Fruit fly (Drosophila melanogaster) whole organism, embryonic: ENCODE measurements around the gene Sur.
A peak's percentile ranks its signal among the peaks of the same experiment; 100 is the strongest.

Experiments used
- CG12071 ChIP-seq: fragments of 200-800 bp; sonication (Bioruptor generic); optimal IDR thresholded peaks from 3 replicates; lab custom pipeline; 2018; ENCODE audit warnings: missing biosample characterization, mild to moderate bottlenecking, missing genetic modification characterization
- CG12769 ChIP-seq: fragments of 200-800 bp; sonication (Bioruptor generic); optimal IDR thresholded peaks from 2 replicates; lab custom pipeline; 2019; ENCODE audit warnings: missing biosample characterization, mild to moderate bottlenecking, missing genetic modification characterization, moderate library complexity
- CG14014 ChIP-seq: fragments of 200-800 bp; sonication (Bioruptor generic); IDR thresholded peaks from 2 replicates; pipeline ENCODE4 v1.3.6; 2022; ENCODE audit warnings: missing biosample characterization, missing genetic modification characterization
- CG14050 ChIP-seq: fragments of 200-800 bp; sonication (Bioruptor generic); IDR thresholded peaks from 3 replicates; pipeline ENCODE4 v1.3.6; 2022; ENCODE audit warnings: missing biosample characterization, missing genetic modification characterization
- CG14441 ChIP-seq: fragments of 200-800 bp; sonication (Bioruptor generic); IDR thresholded peaks from 2 replicates; pipeline ENCODE4 v1.3.6; 2022; ENCODE audit warnings: missing biosample characterization, missing genetic modification characterization
- CG14667 ChIP-seq: fragments of 200-800 bp; sonication (Bioruptor generic); IDR thresholded peaks from 2 replicates; pipeline ENCODE4 v1.3.6; 2022; ENCODE audit warnings: missing biosample characterization, missing genetic modification characterization
- CG1602 ChIP-seq: fragments of 200-800 bp; sonication (Bioruptor generic); optimal IDR thresholded peaks from 3 replicates; lab custom pipeline; 2016; ENCODE audit warnings: missing biosample characterization, missing genetic modification characterization
- CG17829 ChIP-seq: fragments of 200-800 bp; optimal IDR thresholded peaks from 2 replicates; lab custom pipeline; 2019; ENCODE audit warnings: missing biosample characterization, mild to moderate bottlenecking, missing genetic modification characterization, moderate library complexity
- CG18011 ChIP-seq: fragments of 200-800 bp; sonication (Bioruptor generic); optimal IDR thresholded peaks from 2 replicates; lab custom pipeline; 2017; ENCODE audit warnings: missing biosample characterization, missing genetic modification characterization, mild to moderate bottlenecking, moderate library complexity, missing genotype
- CG18476 ChIP-seq: fragments of 200-800 bp; sonication (Bioruptor generic); optimal IDR thresholded peaks from 2 replicates; lab custom pipeline; 2016; ENCODE audit warnings: missing biosample characterization, mild to moderate bottlenecking, missing genetic modification characterization
- CG2120 ChIP-seq: fragments of 200-800 bp; sonication (Bioruptor generic); optimal IDR thresholded peaks from 3 replicates; lab custom pipeline; 2016; ENCODE audit warnings: missing biosample characterization, missing genetic modification characterization
- CG31365 ChIP-seq: fragments of 200-800 bp; sonication (Bioruptor generic); optimal IDR thresholded peaks from 2 replicates; lab custom pipeline; 2018; ENCODE audit warnings: missing biosample characterization, mild to moderate bottlenecking, missing genetic modification characterization
- CG32772 ChIP-seq: fragments of 200-800 bp; sonication (Bioruptor generic); IDR thresholded peaks from 2 replicates; pipeline ENCODE4 v1.3.6; 2022; ENCODE audit warnings: missing biosample characterization, missing genetic modification characterization
- CG3407 ChIP-seq: fragments of 200-800 bp; sonication (Bioruptor generic); optimal IDR thresholded peaks from 2 replicates; lab custom pipeline; 2018; ENCODE audit warnings: missing biosample characterization, mild to moderate bottlenecking, missing genetic modification characterization
- CG9727 ChIP-seq: fragments of 200-800 bp; sonication (Bioruptor generic); optimal IDR thresholded peaks from 3 replicates; lab custom pipeline; 2017; ENCODE audit warnings: missing biosample characterization, mild to moderate bottlenecking, missing genetic modification characterization
- CG9932 ChIP-seq: fragments of 200-800 bp; sonication (Bioruptor generic); IDR thresholded peaks from 2 replicates; pipeline ENCODE4 v1.3.6; 2022; ENCODE audit warnings: missing biosample characterization, missing genetic modification characterization
- Dbx ChIP-seq: fragments of 200-800 bp; sonication (Bioruptor generic); IDR thresholded peaks from 3 replicates; pipeline ENCODE4 v1.3.6; 2022; ENCODE audit warnings: missing biosample characterization, missing genetic modification characterization
- Fer1 ChIP-seq: fragments of 200-800 bp; sonication (Bioruptor generic); optimal IDR thresholded peaks from 2 replicates; lab custom pipeline; 2017; ENCODE audit warnings: missing biosample characterization, mild to moderate bottlenecking, missing genetic modification characterization
- Hey ChIP-seq: fragments of 200-800 bp; sonication (Bioruptor generic); optimal IDR thresholded peaks from 3 replicates; lab custom pipeline; 2018; ENCODE audit warnings: missing biosample characterization, mild to moderate bottlenecking, missing genetic modification characterization
- Hr3 ChIP-seq: fragments of 200-800 bp; sonication (Bioruptor generic); optimal IDR thresholded peaks from 3 replicates; lab custom pipeline; 2016; ENCODE audit warnings: missing biosample characterization, missing genetic modification characterization
- Hr78 ChIP-seq, 2 experiments: fragments of 200-800 bp in 1 of 2; fragments of >200 bp in 1 of 2; sonication (Bioruptor generic) in 1 of 2; optimal IDR thresholded peaks; 2 replicates each; lab custom pipeline; 2017 to 2019; ENCODE audit warnings: missing biosample characterization in 2 of 2, missing genetic modification characterization in 2 of 2, mild to moderate bottlenecking in 1 of 2, moderate library complexity in 1 of 2
- MBD-R2 ChIP-seq: fragments of 200-800 bp; sonication (Bioruptor generic); IDR thresholded peaks from 2 replicates; pipeline ENCODE4 v1.3.6; 2022; ENCODE audit warnings: missing biosample characterization, missing genetic modification characterization
- Sry-β ChIP-seq: fragments of 200-800 bp; sonication (Bioruptor generic); optimal IDR thresholded peaks from 2 replicates; lab custom pipeline; 2018; ENCODE audit warnings: missing biosample characterization, mild to moderate bottlenecking, missing genetic modification characterization, moderate library complexity
- ab ChIP-seq: fragments of 200-800 bp; sonication (Bioruptor generic); optimal IDR thresholded peaks from 2 replicates; lab custom pipeline; 2016; ENCODE audit warnings: missing biosample characterization, missing genetic modification characterization
- ase ChIP-seq: fragments of 200-800 bp; sonication (Bioruptor generic); IDR thresholded peaks from 3 replicates; pipeline ENCODE4 v1.3.6; 2022; ENCODE audit warnings: missing biosample characterization, missing genetic modification characterization
- br ChIP-seq: fragments of >200 bp; optimal IDR thresholded peaks from 2 replicates; lab custom pipeline; 2017
- bsh ChIP-seq, 2 experiments: fragments of 200-800 bp; sonication (Bioruptor generic); optimal IDR thresholded peaks; 2 replicates each; lab custom pipeline; 2017 to 2018; ENCODE audit warnings: mild to moderate bottlenecking in 2 of 2, missing biosample characterization in 2 of 2, missing genetic modification characterization in 2 of 2, moderate library complexity in 1 of 2
- btn ChIP-seq: fragments of 200-800 bp; sonication (Bioruptor generic); optimal IDR thresholded peaks from 2 replicates; lab custom pipeline; 2016; ENCODE audit warnings: missing biosample characterization, missing genetic modification characterization
- chn ChIP-seq: fragments of 200-800 bp; sonication (Bioruptor generic); optimal IDR thresholded peaks from 2 replicates; lab custom pipeline; 2016; ENCODE audit warnings: missing biosample characterization, missing genetic modification characterization
- da ChIP-seq: fragments of 200-800 bp; sonication (Bioruptor generic); optimal IDR thresholded peaks from 2 replicates; lab custom pipeline; 2016; ENCODE audit warnings: missing biosample characterization, missing genetic modification characterization
- disco-r ChIP-seq: fragments of 200-800 bp; sonication (Bioruptor generic); optimal IDR thresholded peaks from 2 replicates; lab custom pipeline; 2016; ENCODE audit warnings: missing biosample characterization, missing genetic modification characterization
- dpn ChIP-seq, 2 experiments: fragments of 200-800 bp; sonication (Bioruptor generic); optimal IDR thresholded peaks; 3 replicates each; lab custom pipeline; 2016; ENCODE audit warnings: missing biosample characterization in 2 of 2, missing genetic modification characterization in 2 of 2
- emc ChIP-seq: fragments of 200-800 bp; sonication (Bioruptor generic); optimal IDR thresholded peaks from 2 replicates; lab custom pipeline; 2016; ENCODE audit warnings: missing biosample characterization, missing genetic modification characterization
- eve ChIP-seq, 2 experiments: fragments of >200 bp; optimal IDR thresholded peaks; 2 replicates each; lab custom pipeline; 2017; ENCODE audit warnings: missing biosample characterization in 2 of 2, missing genetic modification characterization in 2 of 2
- eyg ChIP-seq: fragments of 200-800 bp; sonication (Bioruptor generic); optimal IDR thresholded peaks from 3 replicates; lab custom pipeline; 2016; ENCODE audit warnings: missing biosample characterization, missing genetic modification characterization
- gcm2 ChIP-seq: fragments of 200-800 bp; sonication (Bioruptor generic); optimal IDR thresholded peaks from 2 replicates; lab custom pipeline; 2016; ENCODE audit warnings: missing biosample characterization, missing genetic modification characterization
- gfzf ChIP-seq: fragments of 200-800 bp; sonication (Bioruptor generic); optimal IDR thresholded peaks from 2 replicates; lab custom pipeline; 2016; ENCODE audit warnings: missing biosample characterization, mild to moderate bottlenecking, missing genetic modification characterization, moderate library complexity
- ham ChIP-seq: fragments of 200-800 bp; sonication (Bioruptor generic); IDR thresholded peaks from 2 replicates; pipeline ENCODE4 v1.3.6; 2022; ENCODE audit warnings: missing biosample characterization, missing genetic modification characterization
- hth ChIP-seq: fragments of >200 bp; optimal IDR thresholded peaks from 2 replicates; lab custom pipeline; 2017; ENCODE audit warnings: inconsistent platforms
- klu ChIP-seq: fragments of 200-800 bp; sonication (Bioruptor generic); IDR thresholded peaks from 2 replicates; pipeline ENCODE4 v1.3.6; 2022; ENCODE audit warnings: missing biosample characterization, missing genetic modification characterization
- luna ChIP-seq: fragments of 200-800 bp; sonication (Bioruptor generic); optimal IDR thresholded peaks from 2 replicates; lab custom pipeline; 2016; ENCODE audit warnings: missing biosample characterization, missing genetic modification characterization
- nau ChIP-seq: fragments of 200-800 bp; sonication (Bioruptor generic); optimal IDR thresholded peaks from 3 replicates; lab custom pipeline; 2017; ENCODE audit warnings: missing biosample characterization, mild to moderate bottlenecking, missing genetic modification characterization, missing genetic modification reagents
- nerfin-1 ChIP-seq: fragments of 200-800 bp; sonication (Bioruptor generic); optimal IDR thresholded peaks from 3 replicates; lab custom pipeline; 2019; ENCODE audit warnings: missing biosample characterization, mild to moderate bottlenecking, missing genetic modification characterization, moderate library complexity
- org-1 ChIP-seq: fragments of 200-800 bp; sonication (Bioruptor generic); optimal IDR thresholded peaks from 2 replicates; lab custom pipeline; 2017; ENCODE audit warnings: missing biosample characterization, missing genetic modification characterization
- ranshi ChIP-seq: fragments of 200-800 bp; sonication (Bioruptor generic); IDR thresholded peaks from 2 replicates; pipeline ENCODE4 v1.3.6; 2022; ENCODE audit warnings: missing biosample characterization, missing genetic modification characterization
- sc ChIP-seq, 3 experiments: fragments of >200 bp in 2 of 3; fragments of 200-800 bp in 1 of 3; sonication (Bioruptor generic) in 1 of 3; optimal IDR thresholded peaks; 2 replicates in 2 of 3; 3 replicates in 1 of 3; lab custom pipeline; 2017; ENCODE audit warnings: mild to moderate bottlenecking in 1 of 3, missing biosample characterization in 1 of 3, missing genetic modification characterization in 1 of 3, missing genetic modification reagents in 1 of 3
- sd ChIP-seq: fragments of 200-800 bp; sonication (Bioruptor generic); optimal IDR thresholded peaks from 3 replicates; lab custom pipeline; 2018; ENCODE audit warnings: missing biosample characterization, mild to moderate bottlenecking, missing genetic modification characterization, moderate library complexity
- slou ChIP-seq: fragments of 200-800 bp; sonication (Bioruptor generic); optimal IDR thresholded peaks from 3 replicates; lab custom pipeline; 2016; ENCODE audit warnings: missing biosample characterization, missing genetic modification characterization
- sob ChIP-seq: fragments of 200-800 bp; sonication (Bioruptor generic); IDR thresholded peaks from 2 replicates; pipeline ENCODE4 v1.3.6; 2022; ENCODE audit warnings: missing biosample characterization, missing genetic modification characterization
- ttk ChIP-seq: fragments of 200-800 bp; sonication (Bioruptor generic); IDR thresholded peaks from 2 replicates; pipeline ENCODE4 v2.1.2; 2022; ENCODE audit warnings: missing biosample characterization, missing genetic modification characterization
- twi ChIP-seq: fragments of 200-800 bp; optimal IDR thresholded peaks from 2 replicates; lab custom pipeline; 2019; ENCODE audit warnings: missing biosample characterization, mild to moderate bottlenecking, missing genetic modification characterization, moderate library complexity
- wor ChIP-seq: fragments of 200-800 bp; sonication (Bioruptor generic); IDR thresholded peaks from 2 replicates; pipeline ENCODE4 v1.3.6; 2022; ENCODE audit warnings: missing biosample characterization, missing genetic modification characterization
- yki ChIP-seq: fragments of >200 bp; optimal IDR thresholded peaks from 3 replicates; lab custom pipeline; 2018

Gene Sur

DNA sequence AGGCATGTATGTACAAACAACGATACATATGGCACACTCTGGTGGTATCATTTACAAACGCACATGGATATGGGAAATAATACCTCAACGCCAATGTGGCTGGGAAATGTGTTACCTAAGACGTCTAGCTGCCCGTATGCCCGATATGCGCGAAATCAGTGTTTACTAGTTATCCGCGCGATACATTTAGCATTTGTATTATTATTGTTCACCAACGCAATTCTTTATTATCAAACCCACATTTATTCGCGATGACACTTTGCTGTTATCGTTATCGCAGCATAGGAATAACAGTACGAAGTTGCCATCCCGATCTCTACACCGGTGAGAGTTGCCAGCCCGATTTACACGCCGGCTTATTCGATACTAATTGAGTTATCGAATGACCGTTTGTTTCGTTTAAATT lies 47.9 kb upstream of the Sur start, which contains the start of gene chico (continued):
- TF ChIP-seq slou (GFP tag; lab: Kevin White, UChicago): no peak
- TF ChIP-seq ttk (GFP tag; lab: Robert Waterston, UW): no peak
- TF ChIP-seq Sry-β: no peak
- TF ChIP-seq org-1 (GFP tag; lab: Kevin White, UChicago): no peak
- TF ChIP-seq luna (GFP tag; lab: Kevin White, UChicago): no peak
- TF ChIP-seq CG12071 (GFP tag; lab: Kevin White, UChicago): no peak
- TF ChIP-seq ham (GFP tag; lab: Robert Waterston, UW): no peak
- no peak for TF ChIP-seq CG1602
- TF ChIP-seq Hr3 (GFP tag; lab: Kevin White, UChicago): no peak
- peak in 1 of 2 experiments; percentile 76 for TF ChIP-seq eve (GFP tag; optimal IDR thresholded peaks at IDR 0.05; lab: Kevin White, UChicago)
- TF ChIP-seq Fer1 (GFP tag; lab: Kevin White, UChicago): peak; percentile 27
- TF ChIP-seq ranshi (GFP tag; lab: Robert Waterston, UW): no peak
- no peak for TF ChIP-seq btn
- TF ChIP-seq twi (tag; lab: Kevin White, UChicago): peak; percentile 19
- TF ChIP-seq eyg (GFP tag; lab: Kevin White, UChicago): no peak
- TF ChIP-seq hth: no peak
- no peak for TF ChIP-seq sob (GFP tag; lab: Robert Waterston, UW)
- TF ChIP-seq Dbx (GFP tag; lab: Robert Waterston, UW): peak; percentile 22; the same call in 1 of the 3 replicates
- TF ChIP-seq Hr78 (GFP tag; optimal IDR thresholded peaks at IDR 0.05; lab: Kevin White, UChicago): no peak
- no peak for TF ChIP-seq CG14667 (GFP tag; lab: Robert Waterston, UW)
- no peak for TF ChIP-seq br (lab: Kevin White, UChicago)
- no peak for TF ChIP-seq disco-r (GFP tag; lab: Kevin White, UChicago)
- TF ChIP-seq yki (lab: Kevin White, UChicago): no peak
- TF ChIP-seq nau: no peak
- TF ChIP-seq emc (GFP tag; lab: Kevin White, UChicago): no peak
- TF ChIP-seq chn (GFP tag; lab: Kevin White, UChicago): no peak
- peak; percentile 56 for TF ChIP-seq MBD-R2 (GFP tag; lab: Robert Waterston, UW)
- TF ChIP-seq CG3407 (GFP tag; lab: Kevin White, UChicago): no peak
- TF ChIP-seq klu (GFP tag; lab: Robert Waterston, UW): no peak
- TF ChIP-seq CG18011: no peak
- TF ChIP-seq da (GFP tag; lab: Kevin White, UChicago): no peak
- TF ChIP-seq ase: no peak
- peak; percentile 23 for TF ChIP-seq CG2120 (GFP tag; lab: Kevin White, UChicago)
- TF ChIP-seq bsh (GFP tag; optimal IDR thresholded peaks at IDR 0.05; lab: Kevin White, UChicago): no peak
- no peak for TF ChIP-seq dpn (GFP tag; optimal IDR thresholded peaks at IDR 0.05; lab: Kevin White, UChicago)
- no peak for TF ChIP-seq CG14050 (GFP tag; lab: Robert Waterston, UW)
- TF ChIP-seq CG9932 (GFP tag; lab: Robert Waterston, UW): no peak
- TF ChIP-seq gcm2 (GFP tag; lab: Kevin White, UChicago): no peak
- no peak for TF ChIP-seq wor (GFP tag; lab: Robert Waterston, UW)
- peak; percentile 38 for TF ChIP-seq gfzf
- no peak for TF ChIP-seq CG31365 (tag; lab: Kevin White, UChicago)
- no peak for TF ChIP-seq Hey
- peak; percentile 53 for TF ChIP-seq CG17829
- no peak for TF ChIP-seq CG9727 (GFP tag; lab: Kevin White, UChicago)
- TF ChIP-seq CG18476 (GFP tag; lab: Kevin White, UChicago): no peak
- TF ChIP-seq CG14441: no peak
- TF ChIP-seq nerfin-1 (tag; lab: Kevin White, UChicago): peak; percentile 93
- no peak for TF ChIP-seq CG32772 (GFP tag; lab: Robert Waterston, UW)
- no peak for TF ChIP-seq ab (GFP tag; lab: Kevin White, UChicago)
- no peak for TF ChIP-seq CG14014 (GFP tag; lab: Robert Waterston, UW)
- no peak for TF ChIP-seq sc (optimal IDR thresholded peaks at IDR 0.05; lab: Kevin White, UChicago)
- no peak for TF ChIP-seq sc (GFP tag; optimal IDR thresholded peaks at IDR 0.05; lab: Kevin White, UChicago)
- TF ChIP-seq sd (tag; lab: Kevin White, UChicago): peak; percentile 82
- TF ChIP-seq CG12769: no peak
